Fruit fly (Drosophila melanogaster): Measurements from ENCODE around the gene PolrMT.

dm6 chr2L:1064544-1064943, 43.6 kb downstream of the PolrMT start:
- no peak for TF ChIP-seq CG16779 (GFP tag; IDR thresholded peaks at IDR 0.05)
- no peak for TF ChIP-seq CG9609 (GFP tag; optimal IDR thresholded peaks at IDR 0.05)
- no peak for TF ChIP-seq Bgb (GFP tag; IDR thresholded peaks at IDR 0.05; ENCODE audit: partially characterized antibody)
